Fruit fly (Drosophila melanogaster): ENCODE results near the gene Gagr.

Gagr gene

DNA sequence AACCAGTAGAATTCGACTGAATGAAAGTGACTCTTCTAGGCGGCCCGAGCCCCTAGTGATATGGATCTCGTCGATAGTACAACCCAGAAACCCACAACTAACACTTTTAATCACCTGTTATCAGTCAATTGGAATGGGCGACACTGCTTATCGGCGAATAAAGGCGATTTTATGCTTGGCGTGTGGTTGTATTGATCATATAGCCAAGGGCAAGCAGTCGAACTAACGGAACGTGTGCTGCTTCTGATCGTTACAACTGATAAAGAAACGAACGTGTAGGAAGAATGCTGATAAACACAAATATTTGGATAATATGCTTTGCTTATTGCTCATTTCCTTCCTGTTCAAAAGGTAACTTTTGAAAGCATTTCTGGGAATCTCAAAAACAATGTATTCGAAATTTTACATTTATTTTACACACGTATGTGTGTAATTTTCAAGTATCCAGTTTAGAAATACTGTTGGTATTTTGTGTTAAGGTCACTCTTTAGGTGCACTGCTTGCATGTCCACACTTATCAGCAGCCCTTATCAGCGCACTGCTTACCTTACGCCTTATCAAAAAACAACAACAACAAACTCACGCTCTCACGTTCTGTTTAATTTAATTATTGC, 13.1 kb upstream of the Gagr start, which contains the start of gene Agpat4 (continued):
- TF ChIP-seq knrl (GFP tag; IDR thresholded peaks at IDR 0.05; ENCODE audit: partially characterized antibody) = peak; percentile 56; the same call in 2 of the 3 replicates
- peak; percentile 95 for TF ChIP-seq CG34376 (GFP tag; optimal IDR thresholded peaks at IDR 0.05)
- no peak for TF ChIP-seq CG15601 (tag; optimal IDR thresholded peaks at IDR 0.05)
- peak; percentile 67 for TF ChIP-seq Deaf1 (tag; optimal IDR thresholded peaks at IDR 0.05)
- TF ChIP-seq CG4360 (GFP tag; IDR thresholded peaks at IDR 0.05) = peak; percentile 99
- TF ChIP-seq CG6683 (GFP tag; optimal IDR thresholded peaks at IDR 0.05) = no peak
- TF ChIP-seq CG1024 (GFP tag; IDR thresholded peaks at IDR 0.05) = no peak
- TF ChIP-seq nerfin-2 (GFP tag; IDR thresholded peaks at IDR 0.05; ENCODE audit: partially characterized antibody) = no peak
- TF ChIP-seq caup (GFP tag; optimal IDR thresholded peaks at IDR 0.05; ENCODE audit: severe bottlenecking) = peak; percentile 2
- TF ChIP-seq tll (GFP tag; optimal IDR thresholded peaks at IDR 0.05) = peak in 1 of 2 experiments; percentile 40
- no peak for TF ChIP-seq sqz (GFP tag; optimal IDR thresholded peaks at IDR 0.05)
- no peak for TF ChIP-seq CG7839 (tag; optimal IDR thresholded peaks at IDR 0.05)
- peak; percentile 2 for TF ChIP-seq Med (GFP tag)
- TF ChIP-seq mirr (GFP tag; optimal IDR thresholded peaks at IDR 0.05) = peak; percentile 87
- TF ChIP-seq CG10959 (GFP tag; IDR thresholded peaks at IDR 0.05) = no peak
- peak; percentile 60 for TF ChIP-seq HmgD (GFP tag; optimal IDR thresholded peaks at IDR 0.05)
- peak; percentile 21 for TF ChIP-seq pros (GFP tag; optimal IDR thresholded peaks at IDR 0.05)
- TF ChIP-seq CG33213 (GFP tag; optimal IDR thresholded peaks at IDR 0.05) = peak; percentile 10
- peak; percentile 38; the same call in 1 of the 2 replicates for TF ChIP-seq bbx (GFP tag; IDR thresholded peaks at IDR 0.05; ENCODE audit: partially characterized antibody)
- peak; percentile 36; the same call in 1 of the 2 replicates for TF ChIP-seq MBD-R2 (GFP tag; IDR thresholded peaks at IDR 0.05)
- TF ChIP-seq sug (tag; optimal IDR thresholded peaks at IDR 0.05) = peak; percentile 99
- peak; percentile 51 for TF ChIP-seq CG9437 (GFP tag; optimal IDR thresholded peaks at IDR 0.05)
- TF ChIP-seq Blimp-1 (GFP tag; optimal IDR thresholded peaks at IDR 0.05) = no peak
- peak; percentile 66 for TF ChIP-seq CG5180 (GFP tag; optimal IDR thresholded peaks at IDR 0.05)
- TF ChIP-seq sima (GFP tag; optimal IDR thresholded peaks at IDR 0.05) = no peak
- TF ChIP-seq chinmo (GFP tag; IDR thresholded peaks at IDR 0.05; ENCODE audit: partially characterized antibody) = 0 out of 4 replicates have a peak, but pooled peaks have one; percentile 39
- no peak for TF ChIP-seq CG32772 (GFP tag; IDR thresholded peaks at IDR 0.05)
- peak; percentile 62 for TF ChIP-seq CG9797 (GFP tag; optimal IDR thresholded peaks at IDR 0.05)
- TF ChIP-seq cg (GFP tag; optimal IDR thresholded peaks at IDR 0.05) = peak; percentile 64
- TF ChIP-seq Hey (tag; optimal IDR thresholded peaks at IDR 0.05) = peak; percentile 34
- TF ChIP-seq crp (GFP tag; optimal IDR thresholded peaks at IDR 0.05) = peak in 1 of 2 experiments; percentile 74
- no peak for TF ChIP-seq CG15696 (tag; optimal IDR thresholded peaks at IDR 0.05)
- TF ChIP-seq insv (GFP tag; optimal IDR thresholded peaks at IDR 0.05) = peak in 1 of 2 experiments; percentile 64
- TF ChIP-seq Dfd (GFP tag; optimal IDR thresholded peaks at IDR 0.05) = peak in 1 of 2 experiments; percentile 80
- no peak for TF ChIP-seq CG6254 (GFP tag; optimal IDR thresholded peaks at IDR 0.05)
- peak; percentile 30 for TF ChIP-seq CG3163 (GFP tag; optimal IDR thresholded peaks at IDR 0.05)
- TF ChIP-seq CG42726 (GFP tag; IDR thresholded peaks at IDR 0.05; ENCODE audit: partially characterized antibody) = peak; percentile 68; the same call in 1 of the 2 replicates
- no peak for TF ChIP-seq pb (GFP tag; optimal IDR thresholded peaks at IDR 0.05)
- TF ChIP-seq exex (tag; optimal IDR thresholded peaks at IDR 0.05) = peak; percentile 88
- TF ChIP-seq HmgZ (tag; optimal IDR thresholded peaks at IDR 0.05) = peak; percentile 52
- TF ChIP-seq CG34422 (GFP tag; IDR thresholded peaks at IDR 0.05) = peak; percentile 68; the same call in 1 of the 3 replicates
- peak; percentile 74 for TF ChIP-seq stwl (tag; optimal IDR thresholded peaks at IDR 0.05)
- TF ChIP-seq Rx (GFP tag; IDR thresholded peaks at IDR 0.05) = no peak
- TF ChIP-seq CHES-1-like (GFP tag; optimal IDR thresholded peaks at IDR 0.05) = peak; percentile 4
- peak; percentile 34 for TF ChIP-seq Hmr (GFP tag; optimal IDR thresholded peaks at IDR 0.05)
- TF ChIP-seq slp2 (GFP tag; optimal IDR thresholded peaks at IDR 0.05) = no peak
- TF ChIP-seq Dp (GFP tag; optimal IDR thresholded peaks at IDR 0.05) = peak; percentile 48

Measured in whole organism, embryonic.